Fruit fly (Drosophila melanogaster) whole organism, embryonic: ENCODE measurements around the gene dgrn.

ENCODE experiments used
- Ada2b ChIP-seq: fragments of 200-800 bp; sonication (Bioruptor generic); IDR thresholded peaks from 2 replicates; pipeline ENCODE4 v1.3.6; 2022; ENCODE audit warnings: missing biosample characterization, missing genetic modification characterization
- Bgb ChIP-seq: fragments of 200-800 bp; sonication (Bioruptor generic); IDR thresholded peaks from 2 replicates; pipeline ENCODE4 v1.3.6; 2022; ENCODE audit warnings: missing biosample characterization, missing genetic modification characterization; ENCODE audit not compliant: partially characterized antibody
- CG11093 ChIP-seq: fragments of 200-800 bp; sonication (Bioruptor generic); IDR thresholded peaks from 3 replicates; pipeline ENCODE4 v1.3.6; 2022; ENCODE audit warnings: missing biosample characterization, missing genetic modification characterization
- CG13775 ChIP-seq: fragments of 200-800 bp; sonication (Bioruptor generic); optimal IDR thresholded peaks from 3 replicates; lab custom pipeline; 2017; ENCODE audit warnings: missing biosample characterization, mild to moderate bottlenecking, missing genetic modification characterization
- CG1647 ChIP-seq: fragments of 200-800 bp; sonication (Bioruptor generic); optimal IDR thresholded peaks from 3 replicates; lab custom pipeline; 2016; ENCODE audit warnings: missing biosample characterization, missing genetic modification characterization
- CG16813 ChIP-seq: fragments of 200-800 bp; sonication (Bioruptor generic); IDR thresholded peaks from 3 replicates; pipeline ENCODE4 v1.3.6; 2022; ENCODE audit warnings: missing biosample characterization, missing genetic modification characterization; ENCODE audit not compliant: partially characterized antibody
- CG16863 ChIP-seq: fragments of 200-800 bp; sonication (Bioruptor generic); optimal IDR thresholded peaks from 3 replicates; lab custom pipeline; 2016; ENCODE audit warnings: missing biosample characterization, missing genetic modification characterization
- CG17359 ChIP-seq: fragments of 200-800 bp; sonication (Bioruptor generic); optimal IDR thresholded peaks from 3 replicates; lab custom pipeline; 2018; ENCODE audit warnings: missing biosample characterization, mild to moderate bottlenecking, missing genetic modification characterization, moderate library complexity
- CG2678 ChIP-seq: fragments of 200-800 bp; sonication (Bioruptor generic); optimal IDR thresholded peaks from 3 replicates; lab custom pipeline; 2019; ENCODE audit warnings: missing biosample characterization, mild to moderate bottlenecking, missing genetic modification characterization, moderate library complexity
- CG2889 ChIP-seq: fragments of 200-800 bp; sonication (Bioruptor generic); IDR thresholded peaks from 3 replicates; pipeline ENCODE4 v1.3.6; 2022; ENCODE audit warnings: missing biosample characterization, missing genetic modification characterization
- CG32532 ChIP-seq: fragments of 200-800 bp; sonication (Bioruptor generic); IDR thresholded peaks from 2 replicates; pipeline ENCODE4 v1.3.6; 2022; ENCODE audit warnings: missing biosample characterization, missing genetic modification characterization
- CG34422 ChIP-seq: fragments of 200-800 bp; sonication (Bioruptor generic); IDR thresholded peaks from 3 replicates; pipeline ENCODE4 v1.3.6; 2022; ENCODE audit warnings: missing biosample characterization, missing genetic modification characterization
- CG42726 ChIP-seq: fragments of 200-800 bp; sonication (Bioruptor generic); IDR thresholded peaks from 2 replicates; pipeline ENCODE4 v1.3.6; 2022; ENCODE audit warnings: missing biosample characterization, missing genetic modification characterization; ENCODE audit not compliant: partially characterized antibody
- CG43689 ChIP-seq: fragments of 200-800 bp; sonication (Bioruptor generic); IDR thresholded peaks from 2 replicates; pipeline ENCODE4 v1.3.6; 2022; ENCODE audit warnings: missing biosample characterization, missing genetic modification characterization
- CG6175 ChIP-seq: fragments of 200-800 bp; sonication (Bioruptor generic); IDR thresholded peaks from 3 replicates; pipeline ENCODE4 v1.3.6; 2022; ENCODE audit warnings: missing biosample characterization, missing genetic modification characterization
- CG8478 ChIP-seq: fragments of >200 bp; optimal IDR thresholded peaks from 2 replicates; lab custom pipeline; 2018
- CG9932 ChIP-seq: fragments of 200-800 bp; sonication (Bioruptor generic); IDR thresholded peaks from 2 replicates; pipeline ENCODE4 v1.3.6; 2022; ENCODE audit warnings: missing biosample characterization, missing genetic modification characterization
- Chrac-16 ChIP-seq: fragments of 200-800 bp; sonication (Bioruptor generic); optimal IDR thresholded peaks from 3 replicates; lab custom pipeline; 2016; ENCODE audit warnings: missing biosample characterization, missing genetic modification characterization
- Dbx ChIP-seq: fragments of 200-800 bp; sonication (Bioruptor generic); IDR thresholded peaks from 3 replicates; pipeline ENCODE4 v1.3.6; 2022; ENCODE audit warnings: missing biosample characterization, missing genetic modification characterization
- Elba2 ChIP-seq: fragments of 200-800 bp; sonication (Bioruptor generic); optimal IDR thresholded peaks from 3 replicates; lab custom pipeline; 2016; ENCODE audit warnings: missing biosample characterization, missing genetic modification characterization
- HHEX ChIP-seq: fragments of 200-800 bp; sonication (Bioruptor generic); optimal IDR thresholded peaks from 3 replicates; lab custom pipeline; 2017; ENCODE audit warnings: missing biosample characterization, mild to moderate bottlenecking, missing genetic modification characterization, missing genetic modification reagents
- Myb ChIP-seq: fragments of 200-800 bp; sonication (Bioruptor generic); optimal IDR thresholded peaks from 2 replicates; lab custom pipeline; 2016; ENCODE audit warnings: missing biosample characterization, missing genetic modification characterization
- TFAM ChIP-seq: fragments of 200-800 bp; sonication (Bioruptor generic); optimal IDR thresholded peaks from 2 replicates; lab custom pipeline; 2017; ENCODE audit warnings: missing biosample characterization, missing genetic modification characterization, inconsistent platforms
- Trl ChIP-seq, 3 experiments: fragments of >200 bp in 2 of 3; fragments of 200-800 bp in 1 of 3; sonication (Bioruptor generic) in 1 of 3; optimal IDR thresholded peaks; 2 replicates in 1 of 3; 3 replicates in 2 of 3; lab custom pipeline; 2016 to 2017; ENCODE audit warnings: missing biosample characterization in 1 of 3, missing genetic modification characterization in 1 of 3
- ap ChIP-seq: fragments of 200-800 bp; sonication (Bioruptor generic); IDR thresholded peaks from 2 replicates; pipeline ENCODE4 v1.3.6; 2022; ENCODE audit warnings: missing biosample characterization, missing genetic modification characterization
- br ChIP-seq: fragments of >200 bp; optimal IDR thresholded peaks from 2 replicates; lab custom pipeline; 2017
- cato ChIP-seq: fragments of 200-800 bp; sonication (Bioruptor generic); optimal IDR thresholded peaks from 2 replicates; lab custom pipeline; 2016; ENCODE audit warnings: missing biosample characterization, missing genetic modification characterization, borderline replicate concordance
- disco-r ChIP-seq: fragments of 200-800 bp; sonication (Bioruptor generic); optimal IDR thresholded peaks from 2 replicates; lab custom pipeline; 2016; ENCODE audit warnings: missing biosample characterization, missing genetic modification characterization
- fd102C ChIP-seq: fragments of 200-800 bp; sonication (Bioruptor generic); optimal IDR thresholded peaks from 2 replicates; lab custom pipeline; 2018; ENCODE audit warnings: missing biosample characterization, mild to moderate bottlenecking, missing genetic modification characterization, moderate library complexity
- grau ChIP-seq: fragments of 200-800 bp; optimal IDR thresholded peaks from 3 replicates; lab custom pipeline; 2019; ENCODE audit warnings: missing biosample characterization, mild to moderate bottlenecking, missing genetic modification characterization, moderate library complexity
- insv ChIP-seq, 2 experiments: fragments of 200-800 bp; sonication (Bioruptor generic); optimal IDR thresholded peaks; 3 replicates each; lab custom pipeline; 2016 to 2018; ENCODE audit warnings: missing biosample characterization in 2 of 2, missing genetic modification characterization in 2 of 2
- inv ChIP-seq: fragments of 200-800 bp; sonication (Bioruptor generic); IDR thresholded peaks from 2 replicates; pipeline ENCODE4 v1.3.6; 2022; ENCODE audit warnings: missing biosample characterization, missing genetic modification characterization; ENCODE audit not compliant: partially characterized antibody
- kah ChIP-seq: fragments of 200-800 bp; sonication (Bioruptor generic); optimal IDR thresholded peaks from 2 replicates; lab custom pipeline; 2018; ENCODE audit warnings: missing biosample characterization, mild to moderate bottlenecking, missing genetic modification characterization
- lmd ChIP-seq: fragments of 200-800 bp; sonication (Bioruptor generic); IDR thresholded peaks from 2 replicates; pipeline ENCODE4 v1.3.6; 2022; ENCODE audit warnings: missing biosample characterization, missing genetic modification characterization
- maf-S ChIP-seq: fragments of 200-800 bp; sonication (Bioruptor generic); optimal IDR thresholded peaks from 2 replicates; lab custom pipeline; 2016; ENCODE audit warnings: missing biosample characterization, missing genetic modification characterization
- org-1 ChIP-seq: fragments of 200-800 bp; sonication (Bioruptor generic); optimal IDR thresholded peaks from 2 replicates; lab custom pipeline; 2017; ENCODE audit warnings: missing biosample characterization, missing genetic modification characterization
- pum ChIP-seq: fragments of 200-800 bp; sonication (Bioruptor generic); optimal IDR thresholded peaks from 2 replicates; lab custom pipeline; 2016; ENCODE audit warnings: missing biosample characterization, missing genetic modification characterization
- pzg ChIP-seq: fragments of 200-800 bp; sonication (Bioruptor generic); optimal IDR thresholded peaks from 3 replicates; lab custom pipeline; 2018; ENCODE audit warnings: missing biosample characterization, mild to moderate bottlenecking, missing genetic modification characterization, moderate library complexity
- run ChIP-seq: fragments of 200-800 bp; sonication (Bioruptor generic); optimal IDR thresholded peaks from 3 replicates; lab custom pipeline; 2018; ENCODE audit warnings: missing biosample characterization, mild to moderate bottlenecking, missing genetic modification characterization
- salm ChIP-seq: fragments of 200-800 bp; sonication (Bioruptor generic); optimal IDR thresholded peaks from 2 replicates; lab custom pipeline; 2018; ENCODE audit warnings: missing biosample characterization, mild to moderate bottlenecking, missing genetic modification characterization
- sens ChIP-seq: fragments of 200-800 bp; sonication (Bioruptor generic); peaks from one replicate; lab custom pipeline; 2016; ENCODE audit warnings: missing biosample characterization, missing genetic modification characterization
- seq ChIP-seq: fragments of 200-800 bp; sonication (Bioruptor generic); IDR thresholded peaks from 2 replicates; pipeline ENCODE4 v1.3.6; 2022; ENCODE audit warnings: missing biosample characterization, missing genetic modification characterization
- sna ChIP-seq: fragments of 200-800 bp; sonication (Bioruptor generic); IDR thresholded peaks from 2 replicates; pipeline ENCODE4 v1.3.6; 2022; ENCODE audit warnings: missing biosample characterization, missing genetic modification characterization; ENCODE audit not compliant: partially characterized antibody
- stc ChIP-seq: fragments of 200-800 bp; sonication (Bioruptor generic); IDR thresholded peaks from 2 replicates; pipeline ENCODE4 v1.3.6; 2022; ENCODE audit warnings: missing biosample characterization, missing genetic modification characterization
- tin ChIP-seq: fragments of 200-800 bp; sonication (Bioruptor generic); optimal IDR thresholded peaks from 3 replicates; lab custom pipeline; 2016; ENCODE audit warnings: missing biosample characterization, missing genetic modification characterization
- tna ChIP-seq: fragments of 200-800 bp; sonication (Bioruptor generic); IDR thresholded peaks from 2 replicates; pipeline ENCODE4 v1.3.6; 2022; ENCODE audit warnings: missing biosample characterization, missing genetic modification characterization; ENCODE audit not compliant: partially characterized antibody
- tup ChIP-seq: fragments of 200-800 bp; sonication (Bioruptor generic); optimal IDR thresholded peaks from 2 replicates; lab custom pipeline; 2016; ENCODE audit warnings: missing biosample characterization, mild to moderate bottlenecking, missing genetic modification characterization, moderate library complexity
- unc-4 ChIP-seq: fragments of 200-800 bp; sonication (Bioruptor generic); IDR thresholded peaks from 2 replicates; pipeline ENCODE4 v1.3.6; 2022; ENCODE audit warnings: missing biosample characterization, missing genetic modification characterization; ENCODE audit not compliant: partially characterized antibody
- wor ChIP-seq: fragments of 200-800 bp; sonication (Bioruptor generic); IDR thresholded peaks from 2 replicates; pipeline ENCODE4 v1.3.6; 2022; ENCODE audit warnings: missing biosample characterization, missing genetic modification characterization
- zen ChIP-seq: fragments of 200-800 bp; sonication (Bioruptor generic); optimal IDR thresholded peaks from 3 replicates; lab custom pipeline; 2018; ENCODE audit warnings: missing biosample characterization, mild to moderate bottlenecking, missing genetic modification characterization, moderate library complexity

The dgrn gene

dm6 chr3R:5862032-5862641, 37.7 kb downstream of the dgrn start, which contains the start of gene CG2017 (continued):
- TF ChIP-seq pzg (GFP tag; lab: Kevin White, UChicago): peak; percentile 94
- peak; percentile 50 for TF ChIP-seq tin (GFP tag; lab: Kevin White, UChicago)
- TF ChIP-seq insv (GFP tag; optimal IDR thresholded peaks at IDR 0.05; lab: Kevin White, UChicago): peak in 1 of 2 experiments; percentile 27
- TF ChIP-seq tna (GFP tag; lab: Robert Waterston, UW): no peak
- peak; percentile 55 for TF ChIP-seq HHEX
- TF ChIP-seq TFAM (GFP tag; lab: Kevin White, UChicago): no peak
- TF ChIP-seq cato (GFP tag; lab: Kevin White, UChicago): no peak
- TF ChIP-seq CG13775 (GFP tag; lab: Kevin White, UChicago): peak; percentile 8
- TF ChIP-seq CG8478 (lab: Kevin White, UChicago): no peak
- TF ChIP-seq run (tag; lab: Kevin White, UChicago): no peak
- no peak for TF ChIP-seq Trl (optimal IDR thresholded peaks at IDR 0.05; lab: Kevin White, UChicago)
- TF ChIP-seq Trl (GFP tag; optimal IDR thresholded peaks at IDR 0.05; lab: Kevin White, UChicago): peak; percentile 12
- no peak for TF ChIP-seq ap (GFP tag; lab: Robert Waterston, UW)
- peak; percentile 20 for TF ChIP-seq zen (tag; lab: Kevin White, UChicago)
- TF ChIP-seq CG2678 (tag; lab: Kevin White, UChicago): no peak
- TF ChIP-seq CG11093 (GFP tag; lab: Robert Waterston, UW): no peak
- no peak; the same call in 1 of the 2 replicates for TF ChIP-seq unc-4 (GFP tag; lab: Robert Waterston, UW)
- peak; percentile 36; the same call in 1 of the 2 replicates for TF ChIP-seq stc (GFP tag; lab: Robert Waterston, UW)
- peak; percentile 18 for TF ChIP-seq disco-r (GFP tag; lab: Kevin White, UChicago)
- TF ChIP-seq wor (GFP tag; lab: Robert Waterston, UW): no peak
- peak; percentile 36 for TF ChIP-seq grau
- TF ChIP-seq fd102C: peak; percentile 28
- TF ChIP-seq Ada2b (GFP tag; lab: Robert Waterston, UW): no peak
- peak; percentile 35; the same call in 1 of the 2 replicates for TF ChIP-seq lmd (GFP tag; lab: Robert Waterston, UW)
- TF ChIP-seq CG34422 (GFP tag; lab: Robert Waterston, UW): peak; percentile 75
- TF ChIP-seq Dbx: peak; percentile 75
- peak; percentile 82 for TF ChIP-seq sens (GFP tag; lab: Kevin White, UChicago)
- no peak for TF ChIP-seq Elba2
- TF ChIP-seq salm (tag; lab: Kevin White, UChicago): no peak
- no peak for TF ChIP-seq CG16863
- peak; percentile 52; the same call in 1 of the 2 replicates for TF ChIP-seq CG32532 (GFP tag; lab: Robert Waterston, UW)
- no peak for TF ChIP-seq tup (GFP tag; lab: Kevin White, UChicago)
- TF ChIP-seq CG1647: peak; percentile 31
- TF ChIP-seq pum: peak; percentile 33
- peak; percentile 78 for TF ChIP-seq CG9932 (GFP tag; lab: Robert Waterston, UW)
- no peak for TF ChIP-seq CG6175 (GFP tag; lab: Robert Waterston, UW)
- peak; percentile 41 for TF ChIP-seq Chrac-16 (GFP tag; lab: Kevin White, UChicago)
- TF ChIP-seq CG16813 (GFP tag; lab: Robert Waterston, UW): no peak
- TF ChIP-seq Myb (GFP tag; lab: Kevin White, UChicago): peak; percentile 100
- 0 out of 2 replicates have a peak, but pooled peaks have one; percentile 45 for TF ChIP-seq CG42726
- TF ChIP-seq seq (GFP tag; lab: Robert Waterston, UW): no peak
- TF ChIP-seq kah (GFP tag; lab: Kevin White, UChicago): no peak
- TF ChIP-seq br (lab: Kevin White, UChicago): no peak
- TF ChIP-seq CG43689 (GFP tag; lab: Robert Waterston, UW): no peak
- TF ChIP-seq inv (GFP tag; lab: Robert Waterston, UW): no peak
- TF ChIP-seq org-1 (GFP tag; lab: Kevin White, UChicago): no peak
- TF ChIP-seq maf-S (GFP tag; lab: Kevin White, UChicago): peak; percentile 46
- 0 out of 2 replicates have a peak, but pooled peaks have one; percentile 30 for TF ChIP-seq sna (GFP tag; lab: Robert Waterston, UW)
- TF ChIP-seq Bgb: peak; percentile 49; the same call in 1 of the 2 replicates
- TF ChIP-seq CG2889 (GFP tag; lab: Robert Waterston, UW): no peak
- peak; percentile 3 for TF ChIP-seq CG17359
